Fruit fly (Drosophila melanogaster): Measurements from ENCODE around the gene ng1.
"Not testable (repeated sequence)": the region's sequence is repeated elsewhere in the genome, so short reads cannot be mapped to it uniquely, and the experiment has no call there.

ng1 gene

dm6 chrX:3240471-3240870 is 1.7 kb upstream of the ng1 start, which contains the start of gene ng2:
Gene ng2, minus strand, starts transcription at chrX:3240571.
- TF ChIP-seq CG7368, CG32006, CG11902 (GFP tag; optimal IDR thresholded peaks at IDR 0.05): not testable (repeated sequence)

dm6 chrX:3244120-3244519 is 1.9 kb downstream of the ng1 start, which contains the start of gene ng4:
Gene ng4, minus strand, starts transcription at chrX:3244220.
- TF ChIP-seq CG1621 (tag; optimal IDR thresholded peaks at IDR 0.05) (no peak), Ets96B (tag; optimal IDR thresholded peaks at IDR 0.05) (no peak), CG10669 (GFP tag; optimal IDR thresholded peaks at IDR 0.05) (no peak), CG8119 (GFP tag; IDR thresholded peaks at IDR 0.05) (no peak), dsx (GFP tag; optimal IDR thresholded peaks at IDR 0.05; ENCODE audit: poor library complexity, severe bottlenecking) (no peak), dac (GFP tag; optimal IDR thresholded peaks at IDR 0.05) (no peak), CG10631 (GFP tag; optimal IDR thresholded peaks at IDR 0.05) (no peak), fd59A (GFP tag; optimal IDR thresholded peaks at IDR 0.05) (no peak)

dm6 chrX:3249189-3249588 is 7.0 kb downstream of the ng1 start, which contains the start of gene Pig1:
Gene Pig1, minus strand, starts transcription at chrX:3249289.
- TF ChIP-seq fkh (GFP tag; optimal IDR thresholded peaks at IDR 0.05) (no peak), Hr4 (GFP tag; optimal IDR thresholded peaks at IDR 0.05) (no peak), CG11762 (GFP tag; optimal IDR thresholded peaks at IDR 0.05; ENCODE audit: insufficient read depth) (no peak)

dm6 chrX:3249789-3250188 is 7.6 kb downstream of the ng1 start, which contains the start of gene Sgs4:
Gene Sgs4, plus strand, starts transcription at chrX:3250089.
- TF ChIP-seq svp (GFP tag) (no peak), Met (GFP tag; optimal IDR thresholded peaks at IDR 0.05) (no peak), OdsH (GFP tag; optimal IDR thresholded peaks at IDR 0.05) (no peak)

- TF ChIP-seq CG11294 (GFP tag; IDR thresholded peaks at IDR 0.05) (peak; percentile 92), CG6276 (GFP tag; optimal IDR thresholded peaks at IDR 0.05) (peak; percentile 98), CG6808 (GFP tag; optimal IDR thresholded peaks at IDR 0.05) (peak; percentile 88), esn (GFP tag; optimal IDR thresholded peaks at IDR 0.05) (peak; percentile 96), fd59A (GFP tag; optimal IDR thresholded peaks at IDR 0.05) (peak; percentile 87), CG7368 (GFP tag; optimal IDR thresholded peaks at IDR 0.05) (peak; percentile 82), vri (GFP tag; optimal IDR thresholded peaks at IDR 0.05) (peak; percentile 53), Sox14 (GFP tag; optimal IDR thresholded peaks at IDR 0.05) (peak; percentile 97), OdsH (GFP tag; optimal IDR thresholded peaks at IDR 0.05) (peak; percentile 95), Sox15 (GFP tag; optimal IDR thresholded peaks at IDR 0.05) (peak; percentile 92), net (GFP tag; optimal IDR thresholded peaks at IDR 0.05) (peak; percentile 93), CG4318 (GFP tag; optimal IDR thresholded peaks at IDR 0.05) (peak; percentile 98), achi (GFP tag; optimal IDR thresholded peaks at IDR 0.05) (peak; percentile 96), Ets96B (tag; optimal IDR thresholded peaks at IDR 0.05) (peak; percentile 83), Gug (GFP tag; IDR thresholded peaks at IDR 0.05) (peak; percentile 95), CG6163 (GFP tag; IDR thresholded peaks at IDR 0.05) (peak; percentile 86), CG10669 (GFP tag; optimal IDR thresholded peaks at IDR 0.05) (peak; percentile 91), CG8632 (GFP tag; optimal IDR thresholded peaks at IDR 0.05) (peak; percentile 95), dac (GFP tag; optimal IDR thresholded peaks at IDR 0.05) (peak; percentile 95), Eip78C (GFP tag) (peak; percentile 97), Hr39 (GFP tag; optimal IDR thresholded peaks at IDR 0.05) (peak; percentile 93), ss (GFP tag; optimal IDR thresholded peaks at IDR 0.05) (peak; percentile 68 to 78), eg (GFP tag; IDR thresholded peaks at IDR 0.05) (peak; percentile 94), topi (GFP tag; optimal IDR thresholded peaks at IDR 0.05) (peak; percentile 98), svp (GFP tag) (peak; percentile 94), CG16779 (tag; optimal IDR thresholded peaks at IDR 0.05) (peak; percentile 80), Eip75B (GFP tag; optimal IDR thresholded peaks at IDR 0.05) (peak; percentile 86), CG6854 (GFP tag; optimal IDR thresholded peaks at IDR 0.05) (peak; percentile 82), CG34406 (GFP tag; optimal IDR thresholded peaks at IDR 0.05) (peak; percentile 95), fkh (GFP tag; optimal IDR thresholded peaks at IDR 0.05) (peak; percentile 63), CG6792 (GFP tag; optimal IDR thresholded peaks at IDR 0.05) (peak; percentile 93), Lpt (GFP tag; optimal IDR thresholded peaks at IDR 0.05) (peak; percentile 96)
Measured at dm6 chrX:3255569-3256309, 13.5 kb downstream of the ng1 start.
